Worm (Caenorhabditis elegans) whole organism, midembryonic: ENCODE data around the gene snf-9.
"Not testable (repeated sequence)": the region's sequence is repeated elsewhere in the genome, so short reads cannot be mapped to it uniquely, and the experiment has no call there.

Experiments
- T22C8.4 ChIP-seq: fragments of 200-800 bp; sonication (Bioruptor generic); IDR thresholded peaks from 2 replicates; pipeline ENCODE4 v1.3.6; 2022; ENCODE audit warnings: missing genetic modification characterization, missing compliant biosample characterization
- cog-1 ChIP-seq: sonication (generic microtip); optimal IDR thresholded peaks from 2 replicates; lab custom pipeline; 2016; ENCODE audit warnings: missing genetic modification characterization, missing compliant biosample characterization
- flt-1 ChIP-seq: fragments of 200-800 bp; sonication (Bioruptor generic); IDR thresholded peaks from 2 replicates; pipeline ENCODE4 v1.3.6; 2022; ENCODE audit warnings: missing genetic modification characterization, missing compliant biosample characterization
- klf-2 ChIP-seq: fragments of 200-800 bp; sonication (Bioruptor generic); conservative IDR thresholded peaks from 2 replicates; pipeline ENCODE4 v1.3.6; 2022; ENCODE audit warnings: missing genetic modification reagents, missing genetic modification characterization, missing compliant biosample characterization
- med-1 ChIP-seq: sonication (generic microtip); optimal IDR thresholded peaks from 2 replicates; lab custom pipeline; 2017; ENCODE audit warnings: missing genetic modification characterization, mild to moderate bottlenecking, missing compliant biosample characterization, antibody characterized with exemption, missing genetic modification reagents; ENCODE audit not compliant: insufficient read depth
- ref-1 ChIP-seq: fragments of 200-800 bp; sonication (Bioruptor generic); conservative IDR thresholded peaks from 2 replicates; pipeline ENCODE4 v1.3.6; 2022; ENCODE audit warnings: missing genetic modification reagents, missing genetic modification characterization, missing compliant biosample characterization
- tab-1 ChIP-seq: fragments of 200-800 bp; sonication (Bioruptor generic); IDR thresholded peaks from 2 replicates; pipeline ENCODE4 v1.3.6; 2022; ENCODE audit warnings: missing genetic modification characterization, missing compliant biosample characterization
- ztf-23 ChIP-seq: fragments of 200-800 bp; sonication (Bioruptor generic); IDR thresholded peaks from 2 replicates; pipeline ENCODE4 v1.3.6; 2022; ENCODE audit warnings: missing genetic modification reagents, missing genetic modification characterization, missing compliant biosample characterization
- ztf-29 ChIP-seq: fragments of 200-800 bp; sonication (Bioruptor generic); IDR thresholded peaks from 2 replicates; pipeline ENCODE4 v1.3.6; 2022; ENCODE audit warnings: missing genetic modification reagents, missing genetic modification characterization, missing compliant biosample characterization

snf-9 gene

ce11 chrIV:17291629-17292199 lies 20.2 kb upstream of the snf-9 start, which contains the start of the genes T28F3.11 and slc-17.4:
T28F3.11 (minus strand) TSS chrIV:17291679.
slc-17.4 (minus strand) TSS chrIV:17291733.
- TF ChIP-seq med-1 (GFP tag; lab: Kevin White, UChicago) = no peak

DNA sequence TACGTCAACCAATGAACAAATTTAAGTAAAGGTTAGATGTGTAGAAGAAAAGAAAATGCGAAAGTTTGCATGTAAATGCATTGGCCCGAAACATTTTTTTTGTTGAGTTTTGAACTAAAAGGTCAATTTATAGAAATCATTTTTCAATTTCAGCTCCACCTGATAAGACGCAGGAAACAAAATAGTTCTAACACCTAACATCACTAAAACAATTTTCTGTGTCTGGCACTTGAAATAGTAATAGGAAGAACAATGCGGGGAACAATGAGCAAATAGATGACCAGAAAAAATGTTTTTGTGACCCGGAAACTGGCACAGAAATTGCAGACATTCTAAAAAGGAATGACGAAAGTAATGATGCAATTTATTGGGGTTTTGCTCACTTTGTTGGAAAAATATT lies 19.6 kb upstream of the snf-9 start:
- TF ChIP-seq ztf-23 (GFP tag; lab: Robert Waterston, UW) = no peak

DNA sequence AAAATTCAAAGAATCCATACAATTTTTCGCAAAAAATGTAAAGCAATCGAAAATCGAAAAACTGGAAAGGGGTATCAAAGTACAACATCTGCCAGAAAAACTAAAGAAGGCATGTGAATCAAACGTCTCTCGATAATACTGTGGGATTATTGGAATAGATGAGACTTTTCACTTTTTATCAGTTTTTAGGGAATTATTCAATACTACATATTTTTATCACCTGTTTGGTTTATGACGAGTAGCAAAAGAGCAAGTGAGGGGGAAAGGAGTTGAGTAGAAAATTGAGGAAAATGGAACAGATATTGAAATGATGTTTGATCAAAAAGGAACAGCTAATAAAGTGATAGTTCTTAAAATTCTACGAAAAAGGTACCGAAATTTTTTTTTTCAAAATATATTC lies 18.9 kb upstream of the snf-9 start:
- TF ChIP-seq ztf-29 (no peak), med-1 (GFP tag; lab: Kevin White, UChicago) (no peak), klf-2 (GFP tag; lab: Robert Waterston, UW) (no peak), T22C8.4 (GFP tag; lab: Robert Waterston, UW) (no peak), cog-1 (tag; lab: Kevin White, UChicago) (no peak), flt-1 (GFP tag; lab: Robert Waterston, UW) (no peak), tab-1 (GFP tag; lab: Robert Waterston, UW) (no peak), ref-1 (GFP tag; lab: Robert Waterston, UW) (no peak), ztf-23 (GFP tag; lab: Robert Waterston, UW) (no peak)

DNA sequence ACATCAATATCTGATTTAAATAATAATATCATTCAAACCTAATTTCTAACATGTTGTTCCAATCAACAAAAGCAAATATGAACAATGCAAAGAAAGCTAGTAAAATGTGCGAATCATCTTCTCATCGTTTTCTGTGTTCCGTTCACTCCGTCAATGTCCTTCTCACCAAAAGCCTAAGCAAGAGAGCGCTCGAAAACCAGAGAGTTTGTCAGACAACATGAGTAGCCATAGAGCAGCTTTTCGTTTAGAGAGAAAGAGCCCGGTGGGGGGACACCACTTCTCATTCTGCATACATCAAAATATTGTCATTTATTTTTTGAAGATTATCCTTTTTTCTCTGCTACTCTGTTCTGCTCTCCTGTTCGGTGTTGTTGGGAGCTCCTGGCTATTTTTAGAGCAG lies 18.3 kb upstream of the snf-9 start:
- TF ChIP-seq ztf-29 (no peak), ztf-23 (GFP tag; lab: Robert Waterston, UW) (no peak), cog-1 (tag; lab: Kevin White, UChicago) (no peak), flt-1 (GFP tag; lab: Robert Waterston, UW) (no peak), tab-1 (GFP tag; lab: Robert Waterston, UW) (no peak), klf-2 (GFP tag; lab: Robert Waterston, UW) (no peak), ref-1 (GFP tag; lab: Robert Waterston, UW) (no peak), med-1 (GFP tag; lab: Kevin White, UChicago) (no peak), T22C8.4 (GFP tag; lab: Robert Waterston, UW) (no peak)

- TF ChIP-seq cog-1 (tag; lab: Kevin White, UChicago) = no peak
- TF ChIP-seq klf-2 (GFP tag; lab: Robert Waterston, UW) = no peak
- no peak for TF ChIP-seq flt-1 (GFP tag; lab: Robert Waterston, UW)
- no peak for TF ChIP-seq tab-1 (GFP tag; lab: Robert Waterston, UW)
- TF ChIP-seq ref-1 (GFP tag; lab: Robert Waterston, UW) = no peak
- TF ChIP-seq T22C8.4 (GFP tag; lab: Robert Waterston, UW) = no peak
- no peak for TF ChIP-seq ztf-23 (GFP tag; lab: Robert Waterston, UW)
- TF ChIP-seq ztf-29 = no peak
- TF ChIP-seq med-1 (GFP tag; lab: Kevin White, UChicago) = no peak
Observed at ce11 chrIV:17294489-17294888, 17.5 kb upstream of the snf-9 start, which contains the start of gene T28F3.5. T28F3.5 (plus strand) TSS chrIV:17294789.

DNA sequence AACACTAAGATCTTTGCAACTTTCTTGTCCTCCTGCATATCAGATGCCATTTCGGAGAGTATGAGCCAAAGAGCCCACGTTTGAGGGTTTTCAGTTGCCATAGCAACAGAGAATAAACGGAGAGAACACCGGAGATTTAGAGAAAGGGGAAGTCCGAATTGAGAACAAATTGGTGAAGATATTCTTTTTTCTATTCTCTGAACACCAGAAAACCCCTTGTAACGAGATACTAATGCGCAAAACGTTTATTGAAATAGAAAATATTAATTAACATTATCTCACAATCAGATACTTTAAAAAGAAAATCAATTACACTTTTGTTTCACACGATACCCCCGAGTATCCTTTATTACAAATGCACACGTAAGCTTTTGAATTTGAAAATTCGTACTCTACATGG lies 10.0 kb upstream of the snf-9 start, which contains the start of gene ifta-2:
Gene ifta-2, minus strand, starts transcription at position 101 of the 400 bp plus-strand sequence.
- TF ChIP-seq ref-1 (GFP tag; lab: Robert Waterston, UW) (no peak), flt-1 (GFP tag; lab: Robert Waterston, UW) (no peak), ztf-29 (no peak), med-1 (GFP tag; lab: Kevin White, UChicago) (no peak), T22C8.4 (GFP tag; lab: Robert Waterston, UW) (no peak), tab-1 (GFP tag; lab: Robert Waterston, UW) (no peak), ztf-23 (GFP tag; lab: Robert Waterston, UW) (no peak), klf-2 (GFP tag; lab: Robert Waterston, UW) (no peak), cog-1 (tag; lab: Kevin White, UChicago) (no peak)

DNA sequence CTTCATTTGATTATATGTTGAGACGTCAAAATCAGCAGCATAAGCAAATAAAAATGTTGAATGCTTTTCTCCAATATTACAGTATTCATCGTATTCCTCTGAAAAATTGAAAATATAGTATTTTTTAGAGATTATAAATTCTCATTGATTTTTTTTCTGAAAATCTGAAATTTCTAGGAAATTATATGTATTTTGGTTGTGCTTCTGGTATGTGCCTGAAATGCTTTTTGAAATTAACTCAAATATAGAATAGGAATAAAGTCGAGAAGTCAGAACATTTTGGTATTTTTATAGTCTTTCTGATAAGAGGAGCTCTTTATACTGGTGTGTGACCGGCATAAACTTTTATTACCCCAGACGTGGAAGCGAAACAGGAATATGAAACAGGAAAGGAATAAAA lies 4.7 kb upstream of the snf-9 start, which contains the start of gene T28F3.8:
Gene T28F3.8, minus strand, starts transcription at position 101 of the 400 bp plus-strand sequence.
- TF ChIP-seq klf-2 (GFP tag; lab: Robert Waterston, UW); flt-1 (GFP tag; lab: Robert Waterston, UW); cog-1 (tag; lab: Kevin White, UChicago): not testable (repeated sequence)

- TF ChIP-seq ztf-23 (GFP tag; lab: Robert Waterston, UW) = no peak
- TF ChIP-seq ztf-29 = no peak
- no peak for TF ChIP-seq cog-1 (tag; lab: Kevin White, UChicago)
- TF ChIP-seq klf-2 (GFP tag; lab: Robert Waterston, UW) = no peak
Observed at ce11 chrIV:17308211-17308610, 3.7 kb upstream of the snf-9 start, which contains the start of gene T28F3.9. T28F3.9 (plus strand) TSS chrIV:17308511.

- TF ChIP-seq tab-1 (GFP tag; lab: Robert Waterston, UW) = no peak
- no peak for TF ChIP-seq flt-1 (GFP tag; lab: Robert Waterston, UW)
- no peak for TF ChIP-seq med-1 (GFP tag; lab: Kevin White, UChicago)
- no peak for TF ChIP-seq ztf-23 (GFP tag; lab: Robert Waterston, UW)
- no peak for TF ChIP-seq cog-1 (tag; lab: Kevin White, UChicago)
- TF ChIP-seq ref-1 (GFP tag; lab: Robert Waterston, UW) = no peak
- TF ChIP-seq T22C8.4 (GFP tag; lab: Robert Waterston, UW) = no peak
- no peak for TF ChIP-seq ztf-29
- no peak for TF ChIP-seq klf-2 (GFP tag; lab: Robert Waterston, UW)
Observed at ce11 chrIV:17316398-17316797, 4.5 kb downstream of the snf-9 start, which contains the start of gene C49C3.20. C49C3.20 (minus strand) TSS chrIV:17316498.

ce11 chrIV:17320445-17320844 lies 8.5 kb downstream of the snf-9 start, which contains the start of gene C49C3.4:
C49C3.4 (plus strand) TSS chrIV:17320795.
- TF ChIP-seq flt-1 (GFP tag; lab: Robert Waterston, UW) = no peak
- TF ChIP-seq T22C8.4 (GFP tag; lab: Robert Waterston, UW) = no peak
- TF ChIP-seq klf-2 (GFP tag; lab: Robert Waterston, UW) = no peak
- TF ChIP-seq ztf-23 (GFP tag; lab: Robert Waterston, UW) = no peak
- TF ChIP-seq tab-1 (GFP tag; lab: Robert Waterston, UW) = no peak
- TF ChIP-seq ref-1 (GFP tag; lab: Robert Waterston, UW) = no peak
- TF ChIP-seq cog-1 (tag; lab: Kevin White, UChicago) = no peak
- TF ChIP-seq ztf-29 = no peak
